Worm (Caenorhabditis elegans): ENCODE data around the gene cest-32.

cest-32 gene

ce11 chrV:5233777-5234176 lies at the start of gene cest-32:
cest-32 (minus strand) TSS chrV:5233891.
- no peak for TF ChIP-seq pqm-1 (tag; optimal IDR thresholded peaks at IDR 0.05)
- no peak for TF ChIP-seq ceh-9 (tag; optimal IDR thresholded peaks at IDR 0.05)
- TF ChIP-seq zip-5 (tag; optimal IDR thresholded peaks at IDR 0.05) = no peak

DNA sequence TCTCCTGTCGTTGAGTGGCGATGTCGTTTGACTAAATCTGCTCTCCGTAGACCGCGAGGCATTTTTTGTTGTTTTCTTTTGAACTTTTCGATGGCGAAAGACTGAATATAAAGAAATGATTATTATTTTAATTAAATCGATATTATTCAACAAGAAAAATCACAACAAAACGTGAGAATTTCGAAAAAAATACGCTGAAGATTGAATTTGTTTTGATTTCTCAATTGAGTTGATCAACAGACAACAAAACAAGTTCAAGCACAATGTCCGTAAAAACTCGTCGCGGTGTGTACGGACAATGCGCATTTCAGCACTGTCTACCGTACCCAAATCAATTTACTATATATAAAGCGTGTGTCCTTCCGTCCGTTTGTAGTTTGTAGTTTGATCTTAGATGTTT lies 44.3 kb upstream of the cest-32 start, which contains the start of gene B0238.9:
TSS of gene B0238.9 (minus strand) at position 101 of the 400 bp plus-strand sequence.
- TF ChIP-seq hlh-13 (GFP tag; optimal IDR thresholded peaks at IDR 0.05) (no peak), pat-9 (tag; optimal IDR thresholded peaks at IDR 0.05) (no peak), npax-4 (tag; optimal IDR thresholded peaks at IDR 0.05) (no peak), ceh-9 (tag; optimal IDR thresholded peaks at IDR 0.05) (no peak), ceh-31 (tag; optimal IDR thresholded peaks at IDR 0.05) (no peak), pros-1 (tag; optimal IDR thresholded peaks at IDR 0.05) (no peak), F13H6.1 (tag; optimal IDR thresholded peaks at IDR 0.05) (no peak), ama-1 (optimal IDR thresholded peaks at IDR 0.05) (no peak), zip-5 (tag; optimal IDR thresholded peaks at IDR 0.05) (no peak), ceh-18 (tag; optimal IDR thresholded peaks at IDR 0.05) (no peak), ceh-19 (GFP tag; optimal IDR thresholded peaks at IDR 0.05) (no peak), hlh-6 (tag; optimal IDR thresholded peaks at IDR 0.05) (no peak), K09A11.1 (tag; optimal IDR thresholded peaks at IDR 0.05; ENCODE audit: insufficient read depth) (no peak)

DNA sequence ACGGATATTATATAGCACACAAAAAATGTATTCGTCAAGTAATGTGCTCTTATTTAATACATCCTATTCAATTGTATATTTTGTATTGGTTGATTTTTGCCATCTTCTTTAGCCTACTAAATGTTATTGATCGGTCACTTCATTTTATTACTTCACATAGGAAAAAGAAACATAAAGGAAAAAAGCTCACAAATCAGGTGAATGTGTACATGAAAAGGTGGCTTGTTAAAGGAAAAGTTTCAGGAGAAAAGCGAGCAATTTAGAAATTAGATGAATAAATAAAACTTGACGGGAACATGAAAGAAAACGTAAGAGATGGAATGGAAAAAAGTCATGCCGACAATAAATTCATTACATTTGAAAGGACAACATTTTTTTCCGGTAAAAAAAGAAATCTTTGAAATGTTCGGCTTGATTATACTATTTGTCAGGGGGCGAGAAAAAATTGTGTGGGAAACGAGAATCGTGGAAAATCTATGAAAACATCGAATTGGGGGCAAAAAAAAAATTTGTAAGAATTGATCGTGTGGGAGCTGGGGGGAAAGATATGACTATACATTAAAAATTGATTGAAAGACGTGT lies 41.8 kb upstream of the cest-32 start:
- TF ChIP-seq unc-86 (tag; optimal IDR thresholded peaks at IDR 0.05) = no peak
- TF ChIP-seq lin-11 (tag; optimal IDR thresholded peaks at IDR 0.05) = no peak
- peak; percentile 9 for TF ChIP-seq nfya-1 (tag; optimal IDR thresholded peaks at IDR 0.05)
- TF ChIP-seq eyg-1 (tag; optimal IDR thresholded peaks at IDR 0.05) = no peak
- no peak for TF ChIP-seq T23F11.4 (GFP tag; optimal IDR thresholded peaks at IDR 0.05)
- no peak for TF ChIP-seq C38D4.7 (GFP tag; optimal IDR thresholded peaks at IDR 0.05)

- TF ChIP-seq tbx-7 (tag; optimal IDR thresholded peaks at IDR 0.05) (no peak), lin-11 (tag; optimal IDR thresholded peaks at IDR 0.05) (no peak), odd-2 (tag; optimal IDR thresholded peaks at IDR 0.05) (no peak), nhr-11 (tag; optimal IDR thresholded peaks at IDR 0.05) (no peak), unc-42 (tag; optimal IDR thresholded peaks at IDR 0.05) (peak; percentile 48), pqm-1 (tag; optimal IDR thresholded peaks at IDR 0.05) (no peak), ceh-24 (tag; optimal IDR thresholded peaks at IDR 0.05) (no peak), sdc-2 (tag; optimal IDR thresholded peaks at IDR 0.05) (no peak), ceh-48 (tag; optimal IDR thresholded peaks at IDR 0.05) (no peak), fkh-10 (GFP tag; optimal IDR thresholded peaks at IDR 0.05) (no peak), elt-2 (tag; optimal IDR thresholded peaks at IDR 0.05) (no peak), ceh-34 (tag; optimal IDR thresholded peaks at IDR 0.05) (peak; percentile 1), pha-4 (tag; optimal IDR thresholded peaks at IDR 0.05) (no peak), dve-1 (tag; optimal IDR thresholded peaks at IDR 0.05) (no peak), sox-2 (GFP tag; IDR thresholded peaks at IDR 0.05) (no peak), F13H6.1 (tag; optimal IDR thresholded peaks at IDR 0.05) (no peak), ceh-45 (GFP tag; IDR thresholded peaks at IDR 0.05) (no peak), unc-3 (GFP tag; conservative IDR thresholded peaks at IDR 0.05) (no peak), unc-3 (tag; optimal IDR thresholded peaks at IDR 0.05) (no peak), nhr-232 (tag; optimal IDR thresholded peaks at IDR 0.05) (no peak), tbx-2 (tag; optimal IDR thresholded peaks at IDR 0.05) (peak; percentile 18), che-1 (tag; optimal IDR thresholded peaks at IDR 0.05) (no peak), pha-2 (tag; optimal IDR thresholded peaks at IDR 0.05) (peak; percentile 20)
Observed at ce11 chrV:5274974-5275373, 41.3 kb upstream of the cest-32 start.

All from whole organism, late embryonic.